Fruit fly (Drosophila melanogaster) whole organism, larva: Measurements from ENCODE around the gene CG5938.

Experiments
- noc ChIP-seq: fragments of 200-800 bp; sonication (Bioruptor generic); optimal IDR thresholded peaks from 3 replicates; lab custom pipeline; 2019; ENCODE audit warnings: missing biosample characterization, mild to moderate bottlenecking, missing genetic modification characterization, moderate library complexity

CG5938 gene

DNA sequence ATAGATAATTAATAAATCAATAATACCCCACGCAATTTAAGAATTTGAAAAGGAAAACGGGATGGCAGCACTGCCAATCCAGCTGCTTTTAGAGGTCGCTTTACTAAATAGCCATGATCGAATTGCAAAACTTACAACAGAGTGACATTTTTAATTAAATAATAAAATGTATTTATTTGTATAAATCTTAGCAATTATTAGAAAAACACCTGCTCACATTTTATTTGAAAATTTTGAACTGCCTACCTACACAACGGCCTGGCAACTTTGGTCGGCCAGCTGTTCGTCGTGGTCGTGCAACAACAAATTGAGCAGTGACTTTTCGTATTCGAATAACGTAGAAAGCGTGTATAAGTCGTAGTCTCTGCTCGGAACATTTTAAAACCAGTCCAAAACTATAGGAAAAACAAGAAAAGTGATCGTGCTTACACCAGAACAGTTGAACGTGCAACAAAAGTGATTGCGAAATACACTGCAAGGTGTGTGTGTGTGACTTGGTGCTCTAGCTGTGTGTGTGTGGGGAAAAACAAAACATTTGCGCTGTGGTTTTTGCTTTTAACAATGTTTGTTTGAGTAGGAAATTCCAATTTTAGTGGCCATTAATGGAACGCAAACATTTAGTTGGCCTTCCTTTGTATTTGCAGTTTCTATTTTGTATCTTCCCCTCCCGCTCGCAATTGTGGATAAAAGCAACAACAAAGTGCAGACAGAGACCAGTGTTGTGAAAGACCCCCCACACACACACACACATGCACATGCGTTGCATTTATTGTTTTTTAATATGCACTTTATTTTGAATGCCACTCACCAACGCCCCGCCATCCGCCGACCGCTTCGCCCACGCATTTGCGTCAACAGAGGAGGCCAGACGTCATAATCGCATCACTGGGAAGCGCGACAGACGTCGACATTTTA lies at the start of gene CG5938:
Gene CG5938, plus strand, starts transcription at position 262 of the 915 bp plus-strand sequence.
- peak; percentile 24 for TF ChIP-seq noc

DNA sequence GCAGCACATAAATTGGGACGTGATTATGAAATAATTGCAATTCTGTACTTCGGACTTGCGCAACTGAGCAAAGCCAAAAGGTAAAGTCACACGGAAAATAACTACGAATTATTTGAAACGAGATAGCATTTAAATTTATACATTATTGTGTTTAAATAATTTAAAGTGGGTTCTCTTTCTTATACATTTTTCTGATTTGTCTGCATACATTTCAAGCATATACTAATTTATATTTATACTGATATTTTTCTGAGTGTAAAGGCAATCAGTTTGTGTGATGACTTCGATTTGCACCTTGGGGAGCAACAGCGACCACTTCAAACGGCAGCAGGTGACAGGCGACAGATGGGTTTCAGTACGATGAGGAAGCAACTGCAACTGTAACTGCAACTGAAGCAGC lies 49.1 kb upstream of the CG5938 start:
- TF ChIP-seq noc: no peak

DNA sequence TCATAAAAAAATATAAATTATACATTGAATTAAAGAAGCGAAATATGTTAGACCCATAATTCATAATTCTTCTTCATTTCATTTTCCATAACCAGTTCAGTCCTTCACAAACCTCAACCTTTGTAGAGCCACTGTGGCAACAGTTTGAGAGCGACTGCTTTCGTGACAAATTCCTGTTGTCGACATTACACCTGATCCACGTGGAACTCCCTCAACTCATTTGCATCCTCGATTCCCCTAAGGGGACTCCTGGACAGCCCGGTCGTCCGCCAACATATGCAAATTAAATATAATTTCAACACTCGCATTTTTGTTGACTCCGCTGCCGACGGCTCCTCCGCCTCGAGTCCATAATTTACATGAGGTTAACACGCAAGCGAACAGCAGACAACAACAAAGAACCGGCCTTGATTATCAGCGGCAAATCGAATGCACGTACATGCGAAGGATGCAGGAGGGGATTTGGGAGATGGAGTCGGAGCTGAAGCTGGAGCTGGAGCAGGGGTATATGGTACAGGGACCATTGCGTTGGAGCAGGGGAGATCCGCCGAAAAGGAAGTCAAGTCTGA lies 48.4 kb upstream of the CG5938 start:
- TF ChIP-seq noc: no peak

dm6 chr3R:27228342-27228741 lies 46.3 kb upstream of the CG5938 start, which contains the start of gene CG42813:
Gene CG42813, minus strand, starts transcription at chr3R:27228561.
- no peak for TF ChIP-seq noc

DNA sequence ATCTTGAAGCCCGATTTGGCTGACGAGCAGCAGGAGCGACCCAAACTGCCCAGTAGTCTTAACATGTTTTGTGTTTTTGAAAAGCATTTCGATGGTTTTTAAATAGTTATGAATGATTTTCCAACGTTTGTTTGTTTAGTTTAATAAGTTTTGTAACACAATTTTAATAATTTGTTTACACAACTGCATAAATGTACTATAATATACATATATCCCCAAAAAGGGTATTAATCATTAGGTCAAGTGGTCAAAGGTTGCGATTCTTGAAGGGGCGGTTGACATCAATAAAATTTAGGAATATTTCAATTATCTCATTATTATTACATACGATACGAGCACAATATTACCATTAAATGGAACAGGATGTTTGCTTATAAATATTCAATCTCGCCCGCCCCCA lies 45.2 kb upstream of the CG5938 start, which contains the start of gene CG42814:
Gene CG42814, minus strand, starts transcription at position 101 of the 400 bp plus-strand sequence.
- no peak for TF ChIP-seq noc

- no peak for TF ChIP-seq noc
Observed at dm6 chr3R:27233398-27233797, 41.2 kb upstream of the CG5938 start, which contains the start of gene CG31068. Gene CG31068, plus strand, starts transcription at chr3R:27233698.

DNA sequence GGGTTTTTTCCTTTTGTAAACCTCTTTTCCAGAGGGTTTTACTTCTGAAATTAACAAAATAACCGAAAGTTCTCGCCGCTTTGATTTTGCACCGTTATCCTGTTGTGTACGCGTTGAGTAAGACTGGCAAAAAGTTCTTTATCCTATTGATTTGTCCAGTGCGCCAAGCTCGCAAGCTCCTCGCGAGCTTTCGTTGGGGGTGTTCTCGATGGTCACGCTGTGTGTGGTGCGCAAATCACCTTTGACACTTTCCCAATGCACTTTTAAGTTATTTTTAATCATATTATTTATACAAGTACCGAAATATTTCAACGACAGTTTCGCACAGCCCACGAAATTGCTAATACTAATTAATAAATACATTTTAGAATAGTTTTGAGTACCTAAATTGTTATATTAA lies 36.6 kb upstream of the CG5938 start:
- no peak for TF ChIP-seq noc

- TF ChIP-seq noc: no peak
Observed at dm6 chr3R:27238438-27239301, 35.9 kb upstream of the CG5938 start, which contains the start of the genes CG31064 and PolA2. Gene CG31064, minus strand, starts transcription at chr3R:27239085. Gene PolA2, plus strand, starts transcription at chr3R:27239163.

DNA sequence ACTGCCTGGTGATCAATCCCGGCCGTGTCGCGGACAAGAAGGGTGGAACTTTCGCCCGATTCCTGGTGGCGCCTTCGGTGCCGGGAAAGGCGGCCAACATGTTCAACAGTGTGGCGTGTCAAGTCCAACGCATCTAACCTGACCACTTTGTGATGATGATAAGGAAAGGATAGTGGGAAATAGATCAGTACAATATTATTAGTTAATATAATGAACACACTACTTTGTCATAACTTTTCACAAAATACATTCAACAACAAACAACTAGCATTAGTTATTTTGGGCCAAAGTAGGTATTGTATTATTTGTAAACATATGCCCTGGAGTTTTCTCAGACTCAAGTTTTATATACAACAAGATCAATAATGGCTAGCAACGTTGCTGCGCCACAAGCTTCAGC lies 33.6 kb upstream of the CG5938 start, which contains the start of gene CG17991:
Gene CG17991, plus strand, starts transcription at position 301 of the 400 bp plus-strand sequence.
- TF ChIP-seq noc: no peak

dm6 chr3R:27244412-27244741 lies 30.2 kb upstream of the CG5938 start:
- TF ChIP-seq noc: no peak

DNA sequence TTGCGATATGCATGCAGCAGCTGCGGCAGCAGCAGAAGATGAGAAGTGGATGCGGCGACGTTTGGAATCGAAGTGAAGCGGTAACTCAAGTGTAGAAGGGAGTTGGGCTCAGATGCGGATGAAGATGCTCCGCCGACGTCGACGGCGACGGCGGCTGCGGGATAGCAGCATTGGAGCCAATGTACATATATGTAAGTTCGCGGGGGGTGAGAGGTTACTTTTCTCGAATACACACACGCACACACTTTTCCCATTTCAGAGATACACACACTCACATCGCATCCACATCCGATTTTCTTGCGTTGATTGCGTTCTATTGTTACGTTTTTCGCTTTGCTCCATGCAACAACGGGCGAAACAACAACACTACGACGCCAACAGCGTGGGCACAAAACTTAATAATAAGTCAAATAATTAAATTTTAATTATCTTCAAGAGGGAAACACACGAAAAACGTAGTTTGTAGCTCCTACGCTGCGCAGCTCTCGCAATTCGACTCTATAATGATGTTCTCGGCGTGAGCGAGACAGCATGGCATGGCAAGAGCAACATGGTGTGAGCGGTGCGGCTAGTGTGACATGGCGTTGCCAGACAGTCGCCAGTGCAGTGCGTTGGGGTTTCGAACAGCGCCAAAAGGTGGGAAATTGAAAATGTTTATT lies 29.7 kb upstream of the CG5938 start, which contains the start of gene CG18766:
Gene CG18766, minus strand, starts transcription at position 508 of the 659 bp plus-strand sequence.
- TF ChIP-seq noc: no peak

DNA sequence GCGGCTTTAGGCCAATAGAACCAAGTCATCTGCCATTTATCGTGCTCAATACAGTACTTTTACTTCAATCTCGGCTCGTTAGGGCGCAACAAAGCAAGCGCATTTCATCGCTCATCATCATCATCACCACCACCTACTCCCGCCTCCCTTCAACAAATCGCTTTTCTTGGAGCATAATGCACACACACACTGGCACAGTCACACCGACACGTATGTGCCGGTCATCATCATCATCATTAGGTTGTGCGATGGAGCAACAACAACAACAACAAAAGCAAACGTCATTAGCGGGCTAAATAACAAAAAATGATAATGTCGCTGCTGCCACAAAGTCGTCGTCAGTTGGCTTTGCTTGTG lies 29.2 kb upstream of the CG5938 start:
- no peak for TF ChIP-seq noc

DNA sequence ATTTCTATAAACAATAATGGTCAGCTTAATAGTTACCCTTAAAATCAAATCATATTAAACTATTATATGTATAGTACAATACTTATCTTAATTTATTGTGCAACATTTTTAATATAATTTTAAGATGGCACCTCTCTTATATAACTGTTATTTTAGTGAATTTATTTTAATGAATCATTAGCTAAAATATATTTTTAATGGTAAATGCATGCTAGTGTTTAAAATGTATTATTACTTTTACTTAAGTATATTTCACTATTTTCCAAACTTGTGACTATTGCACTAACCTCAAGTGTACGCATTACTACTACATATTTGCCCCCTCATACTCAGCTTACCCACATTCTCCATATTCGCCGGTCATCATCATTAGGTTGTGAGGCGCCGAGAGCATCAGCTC lies 28.3 kb upstream of the CG5938 start:
- TF ChIP-seq noc: peak; percentile 90

- no peak for TF ChIP-seq noc
Observed at dm6 chr3R:27247892-27248291, 26.7 kb upstream of the CG5938 start, which contains the start of gene CG5984. Gene CG5984, minus strand, starts transcription at chr3R:27247992.

DNA sequence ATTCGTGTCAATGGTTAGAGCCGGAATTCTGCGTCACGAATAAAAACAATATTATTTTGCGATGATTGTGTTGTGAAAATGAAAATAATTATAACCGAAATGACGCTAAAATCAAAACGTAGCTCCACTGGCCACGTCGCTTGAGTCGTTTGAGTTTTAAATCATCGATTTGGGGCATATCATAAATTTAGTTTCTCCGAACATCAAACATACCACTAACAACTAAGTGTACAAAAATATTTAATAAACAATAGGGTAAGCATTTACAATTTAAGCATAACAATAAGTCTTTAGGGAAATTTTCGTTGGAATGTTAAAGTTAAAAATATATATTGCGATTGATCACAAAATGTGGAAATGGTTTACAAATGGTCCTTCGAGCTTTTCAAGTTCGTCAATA lies 23.7 kb upstream of the CG5938 start, which contains the start of the genes TTLL6B and TfIIA-L:
Gene TTLL6B, minus strand, starts transcription at position 101 of the 400 bp plus-strand sequence.
Gene TfIIA-L, plus strand, starts transcription at position 206 of the 400 bp plus-strand sequence.
- TF ChIP-seq noc: no peak
